Fruit fly (Drosophila melanogaster): ENCODE results near the gene CG1958.

The CG1958 gene

DNA sequence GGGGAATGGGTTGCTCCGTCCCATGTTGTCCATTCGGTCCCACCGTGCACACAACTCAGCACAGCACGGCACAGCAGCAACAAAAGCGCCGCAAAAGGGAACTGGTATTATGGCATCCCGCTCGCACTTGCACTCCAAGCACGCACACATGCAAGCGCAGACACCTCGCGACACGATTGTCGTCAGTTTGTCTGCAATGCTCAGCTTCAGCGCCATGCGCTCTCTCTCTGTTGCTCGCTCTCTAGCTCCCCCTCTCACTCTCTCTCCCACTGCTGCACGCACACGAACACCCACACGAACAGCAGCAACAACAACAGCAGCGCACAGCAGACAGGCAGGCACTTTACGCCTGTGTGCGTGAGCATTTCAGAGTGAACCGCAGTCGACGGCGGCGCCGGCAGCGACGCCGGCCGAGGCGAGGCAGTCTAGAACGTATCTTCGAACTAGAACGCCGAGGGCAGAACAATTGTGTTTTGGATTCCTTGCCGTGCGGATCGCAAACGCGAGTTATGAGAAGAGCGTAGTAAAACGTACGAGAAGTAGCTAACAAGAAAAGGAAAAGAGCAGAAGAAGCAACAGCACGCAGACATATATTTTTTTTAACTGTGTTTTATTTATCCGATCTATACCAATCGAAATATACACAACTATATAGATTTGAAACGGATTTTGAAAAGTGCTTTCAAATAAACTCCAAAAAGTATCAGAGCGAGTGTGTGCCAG lies 40.9 kb downstream of the CG1958 start, which contains the start of gene brk:
Gene brk, plus strand, starts transcription at position 462 of the 723 bp plus-strand sequence.
- TF ChIP-seq pad (GFP tag; optimal IDR thresholded peaks at IDR 0.05) = peak; percentile 24
- TF ChIP-seq CG33017 (tag; optimal IDR thresholded peaks at IDR 0.05) = no peak
- TF ChIP-seq ovo (GFP tag; optimal IDR thresholded peaks at IDR 0.05) = no peak
- peak; percentile 28 for TF ChIP-seq Hr96 (GFP tag; optimal IDR thresholded peaks at IDR 0.05)
- no peak for TF ChIP-seq Crg-1 (GFP tag; optimal IDR thresholded peaks at IDR 0.05)
- TF ChIP-seq CG11617 (GFP tag; optimal IDR thresholded peaks at IDR 0.05) = no peak
- no peak for TF ChIP-seq CG14711 (tag; optimal IDR thresholded peaks at IDR 0.05)
- no peak for TF ChIP-seq CG7101 (tag; optimal IDR thresholded peaks at IDR 0.05)
- peak; percentile 71 for TF ChIP-seq bab1 (GFP tag; optimal IDR thresholded peaks at IDR 0.05)
- TF ChIP-seq kay (GFP tag; ENCODE audit: borderline replicate concordance) = no peak
- TF ChIP-seq cic (GFP tag; optimal IDR thresholded peaks at IDR 0.05) = peak; percentile 77
- TF ChIP-seq tj (GFP tag; optimal IDR thresholded peaks at IDR 0.05) = peak; percentile 81
- TF ChIP-seq CG1620 (GFP tag; optimal IDR thresholded peaks at IDR 0.05) = no peak
- TF ChIP-seq toe (GFP tag; optimal IDR thresholded peaks at IDR 0.05) = no peak
- TF ChIP-seq CG12768 (GFP tag; optimal IDR thresholded peaks at IDR 0.05) = no peak
- peak; percentile 56 for TF ChIP-seq Clk (GFP tag; optimal IDR thresholded peaks at IDR 0.05)
- TF ChIP-seq cnc (optimal IDR thresholded peaks at IDR 0.05) = no peak
- TF ChIP-seq CG7045 (GFP tag; optimal IDR thresholded peaks at IDR 0.05) = no peak
- TF ChIP-seq CG5204 (GFP tag; optimal IDR thresholded peaks at IDR 0.05) = no peak
- TF ChIP-seq Mnt (GFP tag; optimal IDR thresholded peaks at IDR 0.05) = peak; percentile 73

DNA sequence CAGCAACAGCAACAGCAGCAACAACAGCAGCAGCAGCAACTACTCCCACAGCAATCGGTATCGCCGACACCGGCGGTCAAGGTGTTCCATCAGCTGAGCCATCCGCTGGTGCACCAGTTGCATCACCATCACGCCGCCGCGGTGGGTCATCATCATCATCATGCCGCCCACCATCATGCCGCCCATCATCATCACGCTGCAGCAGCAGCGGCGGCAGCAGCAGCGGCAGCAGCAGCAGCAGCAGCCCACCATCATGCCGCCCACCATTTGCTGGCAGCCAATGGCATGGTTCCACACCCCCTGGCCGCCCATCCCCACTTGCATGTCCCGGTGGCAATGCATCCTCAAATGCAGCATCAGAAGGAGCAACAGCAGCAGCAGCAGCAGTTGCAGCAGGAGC lies 42.1 kb downstream of the CG1958 start:
- TF ChIP-seq kay (GFP tag; ENCODE audit: borderline replicate concordance) = no peak
- no peak for TF ChIP-seq CG7101 (tag; optimal IDR thresholded peaks at IDR 0.05)
- TF ChIP-seq bab1 (GFP tag; optimal IDR thresholded peaks at IDR 0.05) = no peak
- no peak for TF ChIP-seq CG7045 (GFP tag; optimal IDR thresholded peaks at IDR 0.05)
- TF ChIP-seq Hr96 (GFP tag; optimal IDR thresholded peaks at IDR 0.05) = no peak
- no peak for TF ChIP-seq cic (GFP tag; optimal IDR thresholded peaks at IDR 0.05)
- no peak for TF ChIP-seq CG12768 (GFP tag; optimal IDR thresholded peaks at IDR 0.05)

DNA sequence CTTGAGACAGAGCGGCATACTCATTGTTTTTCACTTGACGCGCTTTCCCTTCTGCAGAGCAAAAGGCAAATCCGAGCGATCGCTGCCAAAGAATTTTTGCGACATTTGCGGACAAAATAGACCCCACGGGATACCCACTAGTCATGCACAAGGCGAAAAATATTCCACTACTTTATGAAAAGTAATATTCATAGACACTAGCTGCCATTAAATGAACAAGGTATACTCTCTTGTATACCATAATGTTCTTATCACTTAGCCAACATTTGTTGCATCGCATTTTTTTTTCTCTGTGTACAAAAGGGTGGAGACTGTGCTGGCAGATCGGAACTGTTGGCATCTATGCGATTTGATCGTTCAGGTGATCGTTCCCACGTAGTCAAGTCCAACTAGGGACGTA lies 45.7 kb downstream of the CG1958 start:
- no peak for TF ChIP-seq Clk (GFP tag; optimal IDR thresholded peaks at IDR 0.05)
- TF ChIP-seq bab1 (GFP tag; optimal IDR thresholded peaks at IDR 0.05) = no peak
- no peak for TF ChIP-seq CG14711 (tag; optimal IDR thresholded peaks at IDR 0.05)
- no peak for TF ChIP-seq pad (GFP tag; optimal IDR thresholded peaks at IDR 0.05)
- TF ChIP-seq CG33017 (tag; optimal IDR thresholded peaks at IDR 0.05) = no peak
- no peak for TF ChIP-seq Hr96 (GFP tag; optimal IDR thresholded peaks at IDR 0.05)
- no peak for TF ChIP-seq ovo (GFP tag; optimal IDR thresholded peaks at IDR 0.05)
- no peak for TF ChIP-seq CG7045 (GFP tag; optimal IDR thresholded peaks at IDR 0.05)
- TF ChIP-seq tj (GFP tag; optimal IDR thresholded peaks at IDR 0.05) = no peak
- no peak for TF ChIP-seq kay (GFP tag; ENCODE audit: borderline replicate concordance)
- no peak for TF ChIP-seq CG12768 (GFP tag; optimal IDR thresholded peaks at IDR 0.05)
- TF ChIP-seq CG11617 (GFP tag; optimal IDR thresholded peaks at IDR 0.05) = no peak
- no peak for TF ChIP-seq cnc (optimal IDR thresholded peaks at IDR 0.05)
- no peak for TF ChIP-seq toe (GFP tag; optimal IDR thresholded peaks at IDR 0.05)
- TF ChIP-seq CG5204 (GFP tag; optimal IDR thresholded peaks at IDR 0.05) = no peak
- no peak for TF ChIP-seq Crg-1 (GFP tag; optimal IDR thresholded peaks at IDR 0.05)
- TF ChIP-seq Mnt (GFP tag; optimal IDR thresholded peaks at IDR 0.05) = no peak
- no peak for TF ChIP-seq cic (GFP tag; optimal IDR thresholded peaks at IDR 0.05)

DNA sequence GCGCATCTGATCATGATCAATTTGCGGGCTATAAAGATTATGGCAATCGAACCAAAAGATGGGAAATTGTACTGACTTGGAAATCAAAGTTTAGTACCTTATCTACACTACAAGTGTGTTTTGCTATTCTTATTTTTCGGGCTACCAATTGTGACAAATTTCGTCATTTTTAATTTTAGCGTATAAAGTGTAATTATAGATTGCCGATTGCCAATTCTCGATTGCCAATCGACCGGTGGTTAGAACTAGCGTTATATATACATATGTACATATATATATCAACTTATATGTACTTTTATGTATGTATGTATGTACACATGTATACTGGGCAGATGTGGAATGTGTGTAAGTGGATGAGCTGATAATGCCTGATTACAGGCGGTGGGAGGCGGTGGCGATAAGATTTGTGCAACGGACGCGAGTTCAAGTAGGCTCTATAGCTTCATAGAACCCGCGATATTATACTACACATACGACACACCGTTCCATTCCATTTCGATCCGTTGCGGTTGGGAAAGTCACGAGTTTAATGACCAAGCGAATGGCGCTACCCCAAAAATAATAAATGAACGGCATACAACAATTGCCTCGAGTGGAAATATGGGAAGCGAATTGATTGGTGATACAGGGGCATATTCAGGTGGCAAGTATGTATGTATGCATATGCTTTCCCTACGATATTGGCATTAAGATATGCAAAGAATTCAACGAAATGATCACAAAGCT lies 49.4 kb downstream of the CG1958 start:
- TF ChIP-seq CG7045 (GFP tag; optimal IDR thresholded peaks at IDR 0.05) (no peak), cic (GFP tag; optimal IDR thresholded peaks at IDR 0.05) (peak; percentile 54)
